Fruit fly (Drosophila melanogaster): ENCODE measurements around the gene CG15822.
A peak's percentile ranks its signal among the peaks of the same experiment; 100 is the strongest.

CG15822 gene

dm6 chr3L:2163608-2164007 lies at the start of gene CG15822:
Gene CG15822 (minus strand): TSS chr3L:2163863.
- no peak for TF ChIP-seq EcR (GFP tag; optimal IDR thresholded peaks at IDR 0.05)
- no peak for TF ChIP-seq CG8478 (optimal IDR thresholded peaks at IDR 0.05)
- TF ChIP-seq pan (optimal IDR thresholded peaks at IDR 0.05), result no peak
- TF ChIP-seq usp (GFP tag; optimal IDR thresholded peaks at IDR 0.05), result no peak
- no peak for TF ChIP-seq Dll (optimal IDR thresholded peaks at IDR 0.05)
- TF ChIP-seq psq (optimal IDR thresholded peaks at IDR 0.05), result no peak

dm6 chr3L:2212403-2212802 lies 48.7 kb upstream of the CG15822 start, which contains the start of gene CG15878:
Gene CG15878 (minus strand): TSS chr3L:2212503.
- TF ChIP-seq psq (optimal IDR thresholded peaks at IDR 0.05), result no peak

dm6 chr3L:2196713-2197112 lies 33.0 kb upstream of the CG15822 start, which contains the start of gene CG8960:
Gene CG8960 (plus strand): TSS chr3L:2197013.
- TF ChIP-seq Dll (optimal IDR thresholded peaks at IDR 0.05), result no peak
- TF ChIP-seq usp (GFP tag; optimal IDR thresholded peaks at IDR 0.05), result no peak
- no peak for TF ChIP-seq CG8478 (optimal IDR thresholded peaks at IDR 0.05)
- no peak for TF ChIP-seq psq (optimal IDR thresholded peaks at IDR 0.05)
- TF ChIP-seq pan (optimal IDR thresholded peaks at IDR 0.05), result no peak
- TF ChIP-seq EcR (GFP tag; optimal IDR thresholded peaks at IDR 0.05), result no peak

dm6 chr3L:2191994-2192450 lies 28.4 kb upstream of the CG15822 start, which contains the start of gene CG5707:
Gene CG5707 (minus strand): TSS chr3L:2192221.
- no peak for TF ChIP-seq pan (optimal IDR thresholded peaks at IDR 0.05)

- TF ChIP-seq EcR (GFP tag; optimal IDR thresholded peaks at IDR 0.05) (no peak), usp (GFP tag; optimal IDR thresholded peaks at IDR 0.05) (no peak), pan (optimal IDR thresholded peaks at IDR 0.05) (no peak), psq (optimal IDR thresholded peaks at IDR 0.05) (no peak), CG8478 (optimal IDR thresholded peaks at IDR 0.05) (no peak), Dll (optimal IDR thresholded peaks at IDR 0.05) (no peak)
Measured at dm6 chr3L:2191512-2191911, 27.8 kb upstream of the CG15822 start.

- TF ChIP-seq Dll (optimal IDR thresholded peaks at IDR 0.05), result no peak
- no peak for TF ChIP-seq psq (optimal IDR thresholded peaks at IDR 0.05)
Measured at dm6 chr3L:2185630-2186029, 22.0 kb upstream of the CG15822 start, which contains the start of gene CG13810. Gene CG13810 (plus strand): TSS chr3L:2185930.

- no peak for TF ChIP-seq CG8478 (optimal IDR thresholded peaks at IDR 0.05)
- TF ChIP-seq pan (optimal IDR thresholded peaks at IDR 0.05), result no peak
- no peak for TF ChIP-seq EcR (GFP tag; optimal IDR thresholded peaks at IDR 0.05)
- TF ChIP-seq psq (optimal IDR thresholded peaks at IDR 0.05), result no peak
Measured at dm6 chr3L:2174232-2174631, 10.6 kb upstream of the CG15822 start, which contains the start of gene CG15820. Gene CG15820 (minus strand): TSS chr3L:2174332.

- TF ChIP-seq usp (GFP tag; optimal IDR thresholded peaks at IDR 0.05) (no peak), EcR (GFP tag; optimal IDR thresholded peaks at IDR 0.05) (no peak), CG8478 (optimal IDR thresholded peaks at IDR 0.05) (no peak)
Measured at dm6 chr3L:2170885-2171526, 7.3 kb upstream of the CG15822 start, which contains the start of gene CG5704. Gene CG5704 (minus strand): TSS chr3L:2170971.

- no peak for TF ChIP-seq usp (GFP tag; optimal IDR thresholded peaks at IDR 0.05)
- no peak for TF ChIP-seq Dll (optimal IDR thresholded peaks at IDR 0.05)
- no peak for TF ChIP-seq EcR (GFP tag; optimal IDR thresholded peaks at IDR 0.05)
- TF ChIP-seq CG8478 (optimal IDR thresholded peaks at IDR 0.05), result no peak
- TF ChIP-seq pan (optimal IDR thresholded peaks at IDR 0.05), result no peak
- TF ChIP-seq psq (optimal IDR thresholded peaks at IDR 0.05), result no peak
Measured at dm6 chr3L:2168954-2169353, 5.3 kb upstream of the CG15822 start, which contains the start of gene CG15879. Gene CG15879 (minus strand): TSS chr3L:2169108.

dm6 chr3L:2166776-2167175 lies 3.1 kb upstream of the CG15822 start:
- TF ChIP-seq usp (GFP tag; optimal IDR thresholded peaks at IDR 0.05) (no peak), pan (optimal IDR thresholded peaks at IDR 0.05) (no peak), psq (optimal IDR thresholded peaks at IDR 0.05) (no peak), EcR (GFP tag; optimal IDR thresholded peaks at IDR 0.05) (no peak), CG8478 (optimal IDR thresholded peaks at IDR 0.05) (no peak), Dll (optimal IDR thresholded peaks at IDR 0.05) (no peak)

dm6 chr3L:2164805-2165204 lies 1.1 kb upstream of the CG15822 start:
- no peak for TF ChIP-seq CG8478 (optimal IDR thresholded peaks at IDR 0.05)
- no peak for TF ChIP-seq EcR (GFP tag; optimal IDR thresholded peaks at IDR 0.05)
- no peak for TF ChIP-seq pan (optimal IDR thresholded peaks at IDR 0.05)
- TF ChIP-seq psq (optimal IDR thresholded peaks at IDR 0.05), result no peak
- TF ChIP-seq Dll (optimal IDR thresholded peaks at IDR 0.05), result no peak
- no peak for TF ChIP-seq usp (GFP tag; optimal IDR thresholded peaks at IDR 0.05)

- no peak for TF ChIP-seq EcR (GFP tag; optimal IDR thresholded peaks at IDR 0.05)
- TF ChIP-seq Dll (optimal IDR thresholded peaks at IDR 0.05), result no peak
- TF ChIP-seq CG8478 (optimal IDR thresholded peaks at IDR 0.05), result no peak
- TF ChIP-seq psq (optimal IDR thresholded peaks at IDR 0.05), result no peak
- peak; percentile 88 for TF ChIP-seq pan (optimal IDR thresholded peaks at IDR 0.05)
- TF ChIP-seq usp (GFP tag; optimal IDR thresholded peaks at IDR 0.05), result no peak
Measured at dm6 chr3L:2164031-2164537, 421 bp upstream of the CG15822 start.

dm6 chr3L:2162623-2163022 lies 1.0 kb downstream of the CG15822 start:
- TF ChIP-seq Dll (optimal IDR thresholded peaks at IDR 0.05) (no peak), EcR (GFP tag; optimal IDR thresholded peaks at IDR 0.05) (no peak), usp (GFP tag; optimal IDR thresholded peaks at IDR 0.05) (no peak), psq (optimal IDR thresholded peaks at IDR 0.05) (no peak), pan (optimal IDR thresholded peaks at IDR 0.05) (no peak), CG8478 (optimal IDR thresholded peaks at IDR 0.05) (no peak)

Measured in whole organism.